Fruit fly (Drosophila melanogaster): Measurements from ENCODE around the gene CG42724.
A peak's percentile ranks its signal among the peaks of the same experiment; 100 is the strongest.

CG42724 gene

dm6 chr3R:6348943-6349342 lies 19.1 kb downstream of the CG42724 start, which contains the start of gene Hr83:
Gene Hr83, plus strand, starts transcription at chr3R:6349243.
- peak; percentile 6 for TF ChIP-seq CG10979 (tag; optimal IDR thresholded peaks at IDR 0.05)
- 0 out of 2 replicates have a peak, but pooled peaks have one; percentile 12 for TF ChIP-seq inv (GFP tag; IDR thresholded peaks at IDR 0.05; ENCODE audit: partially characterized antibody)
- TF ChIP-seq gem (tag; optimal IDR thresholded peaks at IDR 0.05), result peak; percentile 19
- TF ChIP-seq CG12769 (tag; optimal IDR thresholded peaks at IDR 0.05), result no peak

dm6 chr3R:6345814-6346213 lies 22.3 kb downstream of the CG42724 start, which contains the start of the genes SmD2 and CG18048:
Gene SmD2, minus strand, starts transcription at chr3R:6345911.
Gene CG18048, plus strand, starts transcription at chr3R:6346111.
- peak; percentile 91 for TF ChIP-seq Elba2 (GFP tag; optimal IDR thresholded peaks at IDR 0.05)
- peak in 1 of 2 experiments; percentile 27 for TF ChIP-seq tll (GFP tag; optimal IDR thresholded peaks at IDR 0.05)
- no peak for TF ChIP-seq Trl (optimal IDR thresholded peaks at IDR 0.05)
- TF ChIP-seq Trl (GFP tag; optimal IDR thresholded peaks at IDR 0.05), result no peak
- TF ChIP-seq CG13894 (tag; optimal IDR thresholded peaks at IDR 0.05), result no peak
- TF ChIP-seq CG7928 (GFP tag; optimal IDR thresholded peaks at IDR 0.05), result peak; percentile 93
- 0 out of 3 replicates have a peak, but pooled peaks have one; percentile 34 for TF ChIP-seq Dbx (GFP tag; IDR thresholded peaks at IDR 0.05)
- TF ChIP-seq H15 (GFP tag; IDR thresholded peaks at IDR 0.05), result no peak
- TF ChIP-seq CTCF (GFP tag; optimal IDR thresholded peaks at IDR 0.05), result peak; percentile 22
- no peak for TF ChIP-seq disco-r (GFP tag; optimal IDR thresholded peaks at IDR 0.05)
- TF ChIP-seq CG17186 (GFP tag; optimal IDR thresholded peaks at IDR 0.05), result peak; percentile 67
- no peak for TF ChIP-seq H2.0 (GFP tag; IDR thresholded peaks at IDR 0.05)
- TF ChIP-seq Sry-δ (GFP tag; optimal IDR thresholded peaks at IDR 0.05), result peak; percentile 72
- no peak for TF ChIP-seq PHDP (tag; optimal IDR thresholded peaks at IDR 0.05)
- no peak for TF ChIP-seq Hmx (GFP tag; optimal IDR thresholded peaks at IDR 0.05)
- TF ChIP-seq CG10267 (tag; optimal IDR thresholded peaks at IDR 0.05), result peak; percentile 66
- TF ChIP-seq CG43689 (GFP tag; IDR thresholded peaks at IDR 0.05), result no peak
- TF ChIP-seq CG13424 (tag; optimal IDR thresholded peaks at IDR 0.05), result peak; percentile 32
- TF ChIP-seq sna (GFP tag; IDR thresholded peaks at IDR 0.05; ENCODE audit: partially characterized antibody), result peak; percentile 72
- TF ChIP-seq hth (optimal IDR thresholded peaks at IDR 0.05), result no peak
- TF ChIP-seq gem (tag; optimal IDR thresholded peaks at IDR 0.05), result peak; percentile 46
- peak; percentile 68 for TF ChIP-seq nerfin-1 (tag; optimal IDR thresholded peaks at IDR 0.05)
- peak; percentile 14 for TF ChIP-seq CG2120 (GFP tag; optimal IDR thresholded peaks at IDR 0.05)
- TF ChIP-seq br (optimal IDR thresholded peaks at IDR 0.05), result no peak
- TF ChIP-seq Spps (tag; optimal IDR thresholded peaks at IDR 0.05), result no peak
- TF ChIP-seq tgo (GFP tag; IDR thresholded peaks at IDR 0.05), result no peak
- TF ChIP-seq Meics (GFP tag; optimal IDR thresholded peaks at IDR 0.05), result peak; percentile 13
- TF ChIP-seq sd (tag; optimal IDR thresholded peaks at IDR 0.05), result peak; percentile 80
- peak; percentile 82 for TF ChIP-seq Scr (GFP tag; IDR thresholded peaks at IDR 0.05; ENCODE audit: partially characterized antibody)
- no peak for TF ChIP-seq gsb-n (tag; optimal IDR thresholded peaks at IDR 0.05)
- no peak for TF ChIP-seq prd (optimal IDR thresholded peaks at IDR 0.05)
- no peak for TF ChIP-seq prd (GFP tag; IDR thresholded peaks at IDR 0.05)
- peak; percentile 70 for TF ChIP-seq CG3995 (GFP tag; optimal IDR thresholded peaks at IDR 0.05)
- no peak for TF ChIP-seq ftz-f1 (GFP tag; optimal IDR thresholded peaks at IDR 0.05)
- no peak for TF ChIP-seq otp (GFP tag; IDR thresholded peaks at IDR 0.05)
- peak; percentile 33 for TF ChIP-seq grau (tag; optimal IDR thresholded peaks at IDR 0.05)
- TF ChIP-seq CG11093 (GFP tag; IDR thresholded peaks at IDR 0.05), result no peak
- peak; percentile 4 for TF ChIP-seq CG33213 (GFP tag; optimal IDR thresholded peaks at IDR 0.05)
- TF ChIP-seq slbo (GFP tag; IDR thresholded peaks at IDR 0.05), result 0 out of 2 replicates have a peak, but pooled peaks have one; percentile 6
- no peak for TF ChIP-seq z (GFP tag; IDR thresholded peaks at IDR 0.05)
- peak; percentile 54 for TF ChIP-seq CG2712 (tag; optimal IDR thresholded peaks at IDR 0.05)
- TF ChIP-seq sens-2 (GFP tag; IDR thresholded peaks at IDR 0.05), result no peak
- TF ChIP-seq E2f2 (GFP tag; IDR thresholded peaks at IDR 0.05), result peak; percentile 64
- TF ChIP-seq Ets97D (GFP tag; optimal IDR thresholded peaks at IDR 0.05), result peak; percentile 67
- TF ChIP-seq CG17361 (GFP tag; IDR thresholded peaks at IDR 0.05), result peak; percentile 57; the same call in 1 of the 3 replicates
- peak; percentile 88 for TF ChIP-seq BEAF-32 (GFP tag; optimal IDR thresholded peaks at IDR 0.05)
- TF ChIP-seq CG1832 (GFP tag; optimal IDR thresholded peaks at IDR 0.05), result no peak
- TF ChIP-seq CG10543 (GFP tag; optimal IDR thresholded peaks at IDR 0.05), result no peak
